Fruit fly (Drosophila melanogaster): ENCODE results near the gene Xpac.

DNA sequence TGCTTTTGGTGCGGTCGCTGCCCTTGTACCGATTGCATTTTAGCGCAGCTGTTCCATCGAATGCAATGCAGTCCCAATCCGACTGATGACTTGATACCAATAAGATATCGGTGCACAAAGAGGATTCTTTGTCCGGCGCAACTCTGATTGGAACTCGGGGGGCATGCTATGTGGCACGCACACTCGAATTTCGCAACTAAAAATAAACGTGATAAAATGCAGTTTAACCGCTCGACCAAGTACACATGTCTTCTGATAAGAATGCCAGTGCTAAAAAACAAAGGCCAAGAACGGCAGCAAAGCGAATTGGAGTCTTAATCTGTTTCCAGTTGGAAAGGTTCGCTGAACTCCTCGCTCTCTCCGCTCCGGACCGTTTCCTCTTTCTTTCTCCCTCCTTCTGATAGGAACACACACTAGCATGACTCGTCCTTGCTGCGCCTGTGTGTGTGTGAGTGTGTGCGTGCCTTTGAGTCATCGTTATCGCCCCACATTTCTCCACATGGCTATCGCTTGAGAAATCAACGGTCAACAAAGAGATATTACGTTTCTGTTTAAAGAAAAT, 4.7 kb upstream of the Xpac start:
- TF ChIP-seq Atf-2 (GFP tag; optimal IDR thresholded peaks at IDR 0.05) (no peak), CG17361 (GFP tag; IDR thresholded peaks at IDR 0.05) (no peak), ci (GFP tag; IDR thresholded peaks at IDR 0.05) (no peak), CG4328 (GFP tag; optimal IDR thresholded peaks at IDR 0.05) (no peak), MESR4 (GFP tag; optimal IDR thresholded peaks at IDR 0.05) (no peak), insv (GFP tag; optimal IDR thresholded peaks at IDR 0.05) (peak; percentile 98 to 100)

Measured in whole organism, embryonic.